Worm (Caenorhabditis elegans): ENCODE results near the gene glb-9.

DNA sequence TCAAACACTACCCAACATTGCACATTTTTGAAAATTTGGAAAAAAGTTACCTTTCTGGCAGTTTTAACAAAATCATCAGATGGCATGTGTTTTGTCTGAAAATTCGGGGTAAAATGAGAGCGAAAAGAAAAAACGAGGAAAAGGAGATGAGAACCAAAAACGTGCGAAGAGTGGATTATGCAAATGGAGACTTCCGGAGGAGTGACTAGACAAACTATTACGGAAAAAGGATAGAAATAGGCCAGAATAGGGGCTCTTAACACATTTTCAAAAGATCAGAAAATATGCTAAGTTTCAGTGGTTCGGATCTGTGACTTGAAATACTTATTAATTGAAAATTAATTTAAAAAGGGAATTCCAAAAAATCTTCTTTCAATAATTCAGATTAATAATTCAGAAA lies 19.7 kb downstream of the glb-9 start, which contains the start of gene srab-14:
- no peak for TF ChIP-seq ztf-16 (tag; optimal IDR thresholded peaks at IDR 0.05)
- no peak for TF ChIP-seq lin-11 (tag; optimal IDR thresholded peaks at IDR 0.05)
- no peak for TF ChIP-seq unc-3 (GFP tag; conservative IDR thresholded peaks at IDR 0.05)
- no peak for TF ChIP-seq unc-3 (tag; optimal IDR thresholded peaks at IDR 0.05)
- TF ChIP-seq unc-55 (GFP tag; optimal IDR thresholded peaks at IDR 0.05): no peak
- no peak for TF ChIP-seq ceh-9 (tag; optimal IDR thresholded peaks at IDR 0.05)
- no peak for TF ChIP-seq ets-4 (tag; optimal IDR thresholded peaks at IDR 0.05)
- TF ChIP-seq pha-4 (tag; optimal IDR thresholded peaks at IDR 0.05): no peak
- TF ChIP-seq mec-3 (tag; optimal IDR thresholded peaks at IDR 0.05; ENCODE audit: borderline replicate concordance): no peak
